Worm (Caenorhabditis elegans) whole organism, L2 larva: Measurements from ENCODE around the gene Y40A1A.2.

Experiments used
- R02D3.7 ChIP-seq: fragments of 150-350 bp; optimal IDR thresholded peaks from 2 replicates; lab custom pipeline; 2014; ENCODE audit warnings: missing biosample characterization, missing genetic modification characterization
- aly-2 ChIP-seq: fragments of 150-350 bp; optimal IDR thresholded peaks from 2 replicates; lab custom pipeline; 2014; ENCODE audit warnings: missing biosample characterization, missing genetic modification characterization
- mab-5 ChIP-seq: fragments of 150-350 bp; optimal IDR thresholded peaks from 2 replicates; lab custom pipeline; 2014; ENCODE audit warnings: missing biosample characterization, missing genetic modification characterization
- nhr-11 ChIP-seq: fragments of 150-350 bp; optimal IDR thresholded peaks from 2 replicates; lab custom pipeline; 2014; ENCODE audit warnings: missing biosample characterization, missing genetic modification characterization
- nhr-12 ChIP-seq: fragments of 150-350 bp; optimal IDR thresholded peaks from 2 replicates; lab custom pipeline; 2014; ENCODE audit warnings: missing biosample characterization, missing genetic modification characterization
- nhr-237 ChIP-seq: fragments of 150-350 bp; optimal IDR thresholded peaks from 2 replicates; lab custom pipeline; 2014; ENCODE audit warnings: missing biosample characterization, missing genetic modification characterization
- nhr-25 ChIP-seq: fragments of 150-350 bp; sonication (generic microtip); optimal IDR thresholded peaks from 3 replicates; lab custom pipeline; 2014; ENCODE audit warnings: missing biosample characterization, missing genetic modification characterization
- nhr-77 ChIP-seq: fragments of 150-350 bp; optimal IDR thresholded peaks from 2 replicates; lab custom pipeline; 2014; ENCODE audit warnings: missing biosample characterization, missing genetic modification characterization
- unc-62 ChIP-seq: fragments of 150-350 bp; optimal IDR thresholded peaks from 2 replicates; lab custom pipeline; 2014; ENCODE audit warnings: missing biosample characterization, missing genetic modification reagents, missing genetic modification characterization
- zag-1 ChIP-seq: fragments of 150-350 bp; optimal IDR thresholded peaks from 2 replicates; lab custom pipeline; 2014; ENCODE audit warnings: missing biosample characterization, missing genetic modification characterization

DNA sequence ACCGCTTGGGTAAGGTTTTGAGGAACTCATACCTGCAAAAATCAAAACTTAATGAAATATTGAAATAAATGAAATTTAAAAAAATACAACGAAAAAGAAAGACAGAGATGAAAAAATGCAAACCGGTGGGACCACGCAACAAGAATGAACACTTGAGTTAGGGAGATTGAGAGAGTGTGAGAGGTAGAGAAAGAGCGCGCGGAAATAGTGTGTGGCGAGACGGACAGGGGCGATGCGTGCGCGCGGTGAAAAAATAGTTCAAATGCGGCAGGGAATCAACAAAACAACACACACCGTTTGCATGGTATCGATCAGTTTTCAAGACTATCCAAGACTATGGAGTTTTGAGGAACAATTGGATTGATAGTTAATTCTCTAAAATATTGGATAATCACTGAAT, 958 bp upstream of the Y40A1A.2 start, which contains the start of gene meg-3:
- TF ChIP-seq nhr-237 (tag; lab: Kevin White, UChicago) (no peak), zag-1 (tag; lab: Kevin White, UChicago) (no peak), nhr-12 (tag; lab: Kevin White, UChicago) (no peak), nhr-77 (tag; lab: Kevin White, UChicago) (no peak), unc-62 (GFP tag; lab: Kevin White, UChicago) (no peak), R02D3.7 (tag; lab: Kevin White, UChicago) (no peak), mab-5 (tag; lab: Kevin White, UChicago) (no peak), nhr-11 (no peak), nhr-25 (tag; lab: Kevin White, UChicago) (no peak), aly-2 (tag; lab: Kevin White, UChicago) (no peak)
